Worm (Caenorhabditis elegans): Measurements from ENCODE around the gene C26B9.3.

ce11 chrX:5293862-5294261, 44.2 kb upstream of the C26B9.3 start:
- no peak for TF ChIP-seq ztf-4 (tag; optimal IDR thresholded peaks at IDR 0.05)
- no peak for TF ChIP-seq nhr-77 (tag; optimal IDR thresholded peaks at IDR 0.05)
- TF ChIP-seq elt-1 (tag; optimal IDR thresholded peaks at IDR 0.05), result no peak
- TF ChIP-seq mdl-1 (tag; optimal IDR thresholded peaks at IDR 0.05), result no peak
- no peak for TF ChIP-seq elt-2 (tag; optimal IDR thresholded peaks at IDR 0.05)
- TF ChIP-seq egl-5 (tag; optimal IDR thresholded peaks at IDR 0.05), result no peak
- TF ChIP-seq ceh-16 (tag; optimal IDR thresholded peaks at IDR 0.05), result no peak
- no peak for TF ChIP-seq ztf-11 (tag; optimal IDR thresholded peaks at IDR 0.05)
